Fruit fly (Drosophila melanogaster): ENCODE results near the gene PolD1.
A peak's percentile ranks its signal among the peaks of the same experiment; 100 is the strongest.

PolD1 gene

dm6 chr3L:15956448-15957010 is 31.1 kb downstream of the PolD1 start, which contains the start of gene elgi (continued):
- TF ChIP-seq CG33213 (GFP tag; optimal IDR thresholded peaks at IDR 0.05) (peak; percentile 51), Hey (tag; optimal IDR thresholded peaks at IDR 0.05) (no peak), CG7839 (tag; optimal IDR thresholded peaks at IDR 0.05) (no peak), H15 (GFP tag; IDR thresholded peaks at IDR 0.05) (no peak; the same call in 2 of the 3 replicates), Sry-β (GFP tag; optimal IDR thresholded peaks at IDR 0.05) (peak; percentile 94), usp (GFP tag; optimal IDR thresholded peaks at IDR 0.05) (no peak), insv (GFP tag; optimal IDR thresholded peaks at IDR 0.05) (no peak), slbo (GFP tag; IDR thresholded peaks at IDR 0.05) (peak; percentile 90), Hr39 (optimal IDR thresholded peaks at IDR 0.05) (no peak), CG17568 (GFP tag; optimal IDR thresholded peaks at IDR 0.05) (no peak), sc (optimal IDR thresholded peaks at IDR 0.05) (no peak), sc (GFP tag; optimal IDR thresholded peaks at IDR 0.05) (no peak), CG11398 (GFP tag; optimal IDR thresholded peaks at IDR 0.05) (peak; percentile 39), CG17612 (GFP tag; IDR thresholded peaks at IDR 0.05) (no peak), hb (GFP tag; IDR thresholded peaks at IDR 0.05; ENCODE audit: partially characterized antibody) (no peak), ttk (GFP tag; IDR thresholded peaks at IDR 0.05) (no peak), jumu (GFP tag; optimal IDR thresholded peaks at IDR 0.05) (peak; percentile 49), crp (GFP tag; optimal IDR thresholded peaks at IDR 0.05) (peak in 1 of 2 experiments; percentile 71), CG6175 (GFP tag; IDR thresholded peaks at IDR 0.05) (0 out of 3 replicates have a peak, but pooled peaks have one; percentile 7), Doc3 (GFP tag; IDR thresholded peaks at IDR 0.05; ENCODE audit: partially characterized antibody) (no peak), Dip3 (GFP tag; optimal IDR thresholded peaks at IDR 0.05) (peak; percentile 63), p53 (GFP tag; optimal IDR thresholded peaks at IDR 0.05) (no peak), sim (GFP tag; IDR thresholded peaks at IDR 0.05) (no peak), CG30020 (tag; optimal IDR thresholded peaks at IDR 0.05) (peak; percentile 24), CG12942 (GFP tag; optimal IDR thresholded peaks at IDR 0.05) (peak; percentile 51), otp (GFP tag; IDR thresholded peaks at IDR 0.05) (no peak), vfl (GFP tag; optimal IDR thresholded peaks at IDR 0.05) (peak; percentile 51), gsb (GFP tag; IDR thresholded peaks at IDR 0.05) (0 out of 2 replicates have a peak, but pooled peaks have one; percentile 24), Dfd (GFP tag; optimal IDR thresholded peaks at IDR 0.05) (no peak), CG6254 (GFP tag; optimal IDR thresholded peaks at IDR 0.05) (no peak), CG9932 (GFP tag; IDR thresholded peaks at IDR 0.05) (peak; percentile 82), kah (GFP tag; optimal IDR thresholded peaks at IDR 0.05) (no peak), Ets97D (GFP tag; optimal IDR thresholded peaks at IDR 0.05) (peak; percentile 53), CG15479 (GFP tag; optimal IDR thresholded peaks at IDR 0.05) (no peak), CG7556 (GFP tag; optimal IDR thresholded peaks at IDR 0.05) (peak; percentile 38), stwl (tag; optimal IDR thresholded peaks at IDR 0.05) (peak; percentile 89), chinmo (GFP tag; IDR thresholded peaks at IDR 0.05; ENCODE audit: partially characterized antibody) (0 out of 4 replicates have a peak, but pooled peaks have one; percentile 11), CG2129 (GFP tag; IDR thresholded peaks at IDR 0.05; ENCODE audit: partially characterized antibody) (no peak), btn (GFP tag; optimal IDR thresholded peaks at IDR 0.05) (no peak), CG8359 (GFP tag; optimal IDR thresholded peaks at IDR 0.05; ENCODE audit: borderline replicate concordance) (no peak), Bteb2 (GFP tag; optimal IDR thresholded peaks at IDR 0.05) (peak; percentile 65), exex (tag; optimal IDR thresholded peaks at IDR 0.05) (no peak), lilli (GFP tag; optimal IDR thresholded peaks at IDR 0.05) (peak; percentile 74), CG7271 (tag; optimal IDR thresholded peaks at IDR 0.05) (no peak), Dip2 (GFP tag; IDR thresholded peaks at IDR 0.05) (no peak), chm (GFP tag; IDR thresholded peaks at IDR 0.05) (0 out of 2 replicates have a peak, but pooled peaks have one; percentile 5), ranshi (GFP tag; IDR thresholded peaks at IDR 0.05) (peak; percentile 26; the same call in 1 of the 2 replicates), CG1529 (GFP tag; optimal IDR thresholded peaks at IDR 0.05) (peak; percentile 6), CG10274 (GFP tag; optimal IDR thresholded peaks at IDR 0.05) (no peak), gt (GFP tag; IDR thresholded peaks at IDR 0.05) (no peak), Bgb (GFP tag; IDR thresholded peaks at IDR 0.05; ENCODE audit: partially characterized antibody) (no peak)
